Worm (Caenorhabditis elegans) whole organism, L3 larva: ENCODE results near the gene Y32G9B.1.

Source experiments
- R02D3.7 ChIP-seq: fragments of 150-350 bp; optimal IDR thresholded peaks from 2 replicates; lab custom pipeline; 2014; ENCODE audit warnings: missing biosample characterization, missing genetic modification characterization
- ZK546.5 ChIP-seq: sonication (generic microtip); optimal IDR thresholded peaks from 2 replicates; lab custom pipeline; 2017; ENCODE audit warnings: missing biosample characterization, missing genetic modification characterization
- aly-2 ChIP-seq: fragments of 150-350 bp; optimal IDR thresholded peaks from 2 replicates; lab custom pipeline; 2014; ENCODE audit warnings: missing biosample characterization, missing genetic modification characterization
- ceh-28 ChIP-seq: fragments of 150-350 bp; optimal IDR thresholded peaks from 2 replicates; lab custom pipeline; 2014; ENCODE audit warnings: missing biosample characterization, missing genetic modification reagents, missing genetic modification characterization
- ceh-82 ChIP-seq: fragments of 150-350 bp; optimal IDR thresholded peaks from 2 replicates; lab custom pipeline; 2014; ENCODE audit warnings: missing biosample characterization, missing genetic modification characterization
- ceh-9 ChIP-seq: sonication (generic microtip); optimal IDR thresholded peaks from 2 replicates; lab custom pipeline; 2018; ENCODE audit warnings: missing biosample characterization, missing genetic modification characterization
- daf-12 ChIP-seq: fragments of 150-350 bp; optimal IDR thresholded peaks from 2 replicates; lab custom pipeline; 2014; ENCODE audit warnings: missing biosample characterization, missing genetic modification reagents, missing genetic modification characterization
- egl-27 ChIP-seq: sonication (generic microtip); optimal IDR thresholded peaks from 4 replicates; lab custom pipeline; 2017; ENCODE audit warnings: missing biosample characterization, missing genetic modification reagents, missing genetic modification characterization
- egl-5 ChIP-seq: fragments of 150-350 bp; optimal IDR thresholded peaks from 2 replicates; lab custom pipeline; 2017; ENCODE audit warnings: missing biosample characterization, missing genetic modification reagents, missing genetic modification characterization, inconsistent platforms
- elt-2 ChIP-seq: sonication (generic microtip); optimal IDR thresholded peaks from 2 replicates; lab custom pipeline; 2016; ENCODE audit warnings: missing genetic modification reagents, mild to moderate bottlenecking, missing genetic modification characterization, missing compliant biosample characterization
- elt-3 ChIP-seq, 3 experiments: fragments of 150-350 bp in 1 of 3; sonication (generic microtip) in 2 of 3; optimal IDR thresholded peaks; 2 replicates in 2 of 3; 4 replicates in 1 of 3; lab custom pipeline; 2014 to 2017; ENCODE audit warnings: missing biosample characterization in 3 of 3, missing genetic modification characterization in 3 of 3
- fkh-10 ChIP-seq: sonication (generic microtip); optimal IDR thresholded peaks from 2 replicates; lab custom pipeline; 2017; ENCODE audit warnings: missing biosample characterization, missing genetic modification reagents, missing genetic modification characterization
- hmg-11 ChIP-seq: sonication (generic microtip); optimal IDR thresholded peaks from 2 replicates; lab custom pipeline; 2016; ENCODE audit warnings: missing genetic modification characterization, missing compliant biosample characterization
- lin-15B ChIP-seq: fragments of 150-350 bp; optimal IDR thresholded peaks from 2 replicates; lab custom pipeline; 2014; ENCODE audit warnings: missing biosample characterization, missing genetic modification characterization
- lin-39 ChIP-seq: fragments of 150-350 bp; optimal IDR thresholded peaks from 2 replicates; lab custom pipeline; 2018; ENCODE audit warnings: missing biosample characterization, missing genetic modification reagents, missing genetic modification characterization
- mdl-1 ChIP-seq: fragments of 150-350 bp; optimal IDR thresholded peaks from 2 replicates; lab custom pipeline; 2014; ENCODE audit warnings: missing biosample characterization, missing genetic modification characterization
- mml-1 ChIP-seq: fragments of 150-350 bp; sonication (generic microtip); optimal IDR thresholded peaks from 3 replicates; lab custom pipeline; 2014; ENCODE audit warnings: missing biosample characterization, missing genetic modification characterization
- nfya-1 ChIP-seq: sonication (generic microtip); optimal IDR thresholded peaks from 2 replicates; lab custom pipeline; 2017; ENCODE audit warnings: missing genetic modification characterization, mild to moderate bottlenecking, missing compliant biosample characterization, antibody characterized with exemption, moderate library complexity; ENCODE audit not compliant: insufficient read depth
- nhr-11 ChIP-seq: fragments of 150-350 bp; optimal IDR thresholded peaks from 2 replicates; lab custom pipeline; 2014; ENCODE audit warnings: missing biosample characterization, missing genetic modification characterization
- nhr-12 ChIP-seq: fragments of 150-350 bp; optimal IDR thresholded peaks from 2 replicates; lab custom pipeline; 2014; ENCODE audit warnings: missing biosample characterization, missing genetic modification characterization
- nhr-23 ChIP-seq: fragments of 150-350 bp; optimal IDR thresholded peaks from 2 replicates; lab custom pipeline; 2014; ENCODE audit warnings: missing biosample characterization, missing genetic modification reagents, missing genetic modification characterization
- nhr-237 ChIP-seq: fragments of 150-350 bp; optimal IDR thresholded peaks from 2 replicates; lab custom pipeline; 2014; ENCODE audit warnings: missing biosample characterization, missing genetic modification characterization
- nhr-25 ChIP-seq: sonication (generic microtip); optimal IDR thresholded peaks from 2 replicates; lab custom pipeline; 2017; ENCODE audit warnings: missing biosample characterization, missing genetic modification characterization
- nhr-28 ChIP-seq: fragments of 150-350 bp; optimal IDR thresholded peaks from 2 replicates; lab custom pipeline; 2014; ENCODE audit warnings: missing biosample characterization, missing genetic modification characterization
- nhr-43 ChIP-seq: sonication (generic microtip); optimal IDR thresholded peaks from 2 replicates; lab custom pipeline; 2016; ENCODE audit warnings: mild to moderate bottlenecking, missing genetic modification characterization, missing compliant biosample characterization; ENCODE audit not compliant: poor library complexity, severe bottlenecking
- nhr-67 ChIP-seq: fragments of 150-350 bp; optimal IDR thresholded peaks from 2 replicates; lab custom pipeline; 2014; ENCODE audit warnings: missing biosample characterization, missing genetic modification characterization
- nhr-77 ChIP-seq: fragments of 150-350 bp; optimal IDR thresholded peaks from 2 replicates; lab custom pipeline; 2014; ENCODE audit warnings: missing biosample characterization, missing genetic modification characterization
- pha-4 ChIP-seq: fragments of 150-350 bp; optimal IDR thresholded peaks from 2 replicates; lab custom pipeline; 2014; ENCODE audit warnings: missing biosample characterization, missing genetic modification reagents, missing genetic modification characterization
- pqm-1 ChIP-seq: fragments of 150-350 bp; optimal IDR thresholded peaks from 2 replicates; lab custom pipeline; 2017; ENCODE audit warnings: missing biosample characterization, missing genetic modification characterization, inconsistent platforms
- sea-2 ChIP-seq: fragments of 150-350 bp; sonication (generic microtip); optimal IDR thresholded peaks from 4 replicates; lab custom pipeline; 2014; ENCODE audit warnings: missing biosample characterization, missing genetic modification reagents, missing genetic modification characterization
- skn-1 ChIP-seq: fragments of 150-350 bp; optimal IDR thresholded peaks from 2 replicates; lab custom pipeline; 2014; ENCODE audit warnings: missing biosample characterization, missing genetic modification characterization
- snpc-4 ChIP-seq: fragments of 150-350 bp; optimal IDR thresholded peaks from 2 replicates; lab custom pipeline; 2014; ENCODE audit warnings: missing biosample characterization, missing genetic modification characterization
- unc-39 ChIP-seq: sonication (generic microtip); optimal IDR thresholded peaks from 4 replicates; lab custom pipeline; 2017; ENCODE audit warnings: missing biosample characterization, missing genetic modification characterization
- zag-1 ChIP-seq: fragments of 150-350 bp; optimal IDR thresholded peaks from 2 replicates; lab custom pipeline; 2014; ENCODE audit warnings: missing biosample characterization, missing genetic modification characterization
- ztf-11 ChIP-seq: fragments of 150-350 bp; optimal IDR thresholded peaks from 2 replicates; lab custom pipeline; 2014; ENCODE audit warnings: missing biosample characterization, missing genetic modification characterization

Y32G9B.1 gene

ce11 chrV:1855087-1855486, 25.2 kb upstream of the Y32G9B.1 start:
- TF ChIP-seq nhr-77 (no peak), nhr-25 (peak; percentile 52), aly-2 (tag; lab: Kevin White, UChicago) (no peak), elt-3 (tag; optimal IDR thresholded peaks at IDR 0.05; lab: Kevin White, UChicago) (no peak), fkh-10 (GFP tag; lab: Kevin White, UChicago) (no peak), lin-39 (tag; lab: Kevin White, UChicago) (peak; percentile 3), egl-27 (tag; lab: Kevin White, UChicago) (no peak), nhr-28 (tag; lab: Kevin White, UChicago) (no peak), hmg-11 (no peak), elt-2 (tag; lab: Kevin White, UChicago) (no peak), snpc-4 (tag; lab: Kevin White, UChicago) (no peak), nhr-67 (tag; lab: Kevin White, UChicago) (no peak), nhr-23 (tag; lab: Kevin White, UChicago) (peak; percentile 90), nhr-12 (tag; lab: Kevin White, UChicago) (no peak), R02D3.7 (no peak), nhr-237 (tag; lab: Kevin White, UChicago) (no peak)

ce11 chrV:1848590-1848989, 18.7 kb upstream of the Y32G9B.1 start:
- TF ChIP-seq sea-2 (GFP tag; lab: Kevin White, UChicago) (no peak), egl-5 (no peak), unc-39 (no peak), nfya-1 (tag; lab: Kevin White, UChicago) (no peak)

ce11 chrV:1845977-1846376, 16.1 kb upstream of the Y32G9B.1 start, which contains the start of gene T10B5.7:
T10B5.7 (plus strand) TSS chrV:1846201.
- TF ChIP-seq pqm-1 (peak; percentile 46), ceh-28 (tag; lab: Kevin White, UChicago) (no peak), nhr-28 (tag; lab: Kevin White, UChicago) (no peak), elt-2 (tag; lab: Kevin White, UChicago) (peak; percentile 78)

- TF ChIP-seq pqm-1 (no peak), lin-39 (tag; lab: Kevin White, UChicago) (no peak), egl-27 (tag; lab: Kevin White, UChicago) (no peak), lin-15B (tag; lab: Kevin White, UChicago) (no peak), nhr-11 (tag; lab: Kevin White, UChicago) (no peak), mml-1 (no peak), ceh-28 (tag; lab: Kevin White, UChicago) (no peak), unc-39 (no peak), elt-3 (tag; optimal IDR thresholded peaks at IDR 0.05; lab: Kevin White, UChicago) (no peak), skn-1 (tag; lab: Kevin White, UChicago) (no peak), mdl-1 (tag; lab: Kevin White, UChicago) (no peak), nhr-77 (no peak), R02D3.7 (no peak), daf-12 (tag; lab: Kevin White, UChicago) (no peak), zag-1 (tag; lab: Kevin White, UChicago) (no peak)
- TF ChIP-seq, all 47 proteins: peak for 0
Measured at ce11 chrV:1841744-1842143, 11.9 kb upstream of the Y32G9B.1 start, which contains the start of gene T10B5.8. T10B5.8 (plus strand) TSS chrV:1842044.

ce11 chrV:1824528-1824927, 5.3 kb downstream of the Y32G9B.1 start:
- no peak for TF ChIP-seq ZK546.5 (tag; lab: Kevin White, UChicago)
- no peak for TF ChIP-seq egl-5
- no peak for TF ChIP-seq pha-4
- no peak for TF ChIP-seq mml-1
- no peak for TF ChIP-seq aly-2 (tag; lab: Kevin White, UChicago)
- TF ChIP-seq ceh-9 (tag; lab: Kevin White, UChicago) = no peak
- TF ChIP-seq fkh-10 (GFP tag; lab: Kevin White, UChicago) = no peak

ce11 chrV:1821287-1821686, 8.6 kb downstream of the Y32G9B.1 start, which contains the start of the genes gly-7 and mrpl-39:
gly-7 (minus strand) TSS chrV:1821323.
mrpl-39 (plus strand) TSS chrV:1821579.
- TF ChIP-seq elt-2 (tag; lab: Kevin White, UChicago) (peak; percentile 14), pha-4 (peak; percentile 44), fkh-10 (GFP tag; lab: Kevin White, UChicago) (peak; percentile 3), ceh-82 (tag; lab: Kevin White, UChicago) (no peak), nfya-1 (tag; lab: Kevin White, UChicago) (peak; percentile 45), unc-39 (no peak), nhr-25 (no peak), skn-1 (tag; lab: Kevin White, UChicago) (no peak), mml-1 (no peak), nhr-43 (no peak), ztf-11 (tag; lab: Kevin White, UChicago) (no peak)
